Fruit fly (Drosophila melanogaster) whole organism, embryonic: ENCODE results near the gene HERC2.
A peak's percentile ranks its signal among the peaks of the same experiment; 100 is the strongest.

Experiments
- Antp ChIP-seq: fragments of 200-800 bp; sonication (Bioruptor generic); optimal IDR thresholded peaks from 3 replicates; lab custom pipeline; 2016; ENCODE audit warnings: missing biosample characterization, missing genetic modification characterization
- Awh ChIP-seq: fragments of 200-800 bp; sonication (Bioruptor generic); IDR thresholded peaks from 2 replicates; pipeline ENCODE4, ENCODE4 v1.3.6; 2022; ENCODE audit warnings: missing biosample characterization, missing genetic modification characterization
- B-H2 ChIP-seq: fragments of 200-800 bp; sonication (Bioruptor generic); optimal IDR thresholded peaks from 2 replicates; lab custom pipeline; 2018; ENCODE audit warnings: missing biosample characterization, mild to moderate bottlenecking, missing genetic modification characterization
- CG10209 ChIP-seq: fragments of 200-800 bp; sonication (Bioruptor generic); optimal IDR thresholded peaks from 3 replicates; lab custom pipeline; 2017; ENCODE audit warnings: missing biosample characterization, mild to moderate bottlenecking, missing genetic modification characterization, missing genetic modification reagents
- CG10565 ChIP-seq: fragments of 200-800 bp; sonication (Bioruptor generic); optimal IDR thresholded peaks from 3 replicates; lab custom pipeline; 2016; ENCODE audit warnings: missing biosample characterization, mild to moderate bottlenecking, missing genetic modification characterization
- CG12299 ChIP-seq: fragments of 200-800 bp; sonication (Bioruptor generic); optimal IDR thresholded peaks from 2 replicates; lab custom pipeline; 2018; ENCODE audit warnings: missing biosample characterization, mild to moderate bottlenecking, missing genetic modification characterization
- CG14014 ChIP-seq: fragments of 200-800 bp; sonication (Bioruptor generic); IDR thresholded peaks from 2 replicates; pipeline ENCODE4 v1.3.6; 2022; ENCODE audit warnings: missing biosample characterization, missing genetic modification characterization
- CG14965 ChIP-seq: fragments of 200-800 bp; sonication (Bioruptor generic); optimal IDR thresholded peaks from 2 replicates; lab custom pipeline; 2016; ENCODE audit warnings: missing biosample characterization, missing genetic modification characterization, borderline replicate concordance
- CG15514 ChIP-seq: fragments of 200-800 bp; sonication (Bioruptor generic); optimal IDR thresholded peaks from 3 replicates; lab custom pipeline; 2017; ENCODE audit warnings: missing biosample characterization, missing genetic modification characterization, mild to moderate bottlenecking, moderate library complexity, missing genetic modification reagents
- CG2120 ChIP-seq: fragments of 200-800 bp; sonication (Bioruptor generic); optimal IDR thresholded peaks from 3 replicates; lab custom pipeline; 2016; ENCODE audit warnings: missing biosample characterization, missing genetic modification characterization
- CG2678 ChIP-seq: fragments of 200-800 bp; sonication (Bioruptor generic); optimal IDR thresholded peaks from 3 replicates; lab custom pipeline; 2019; ENCODE audit warnings: missing biosample characterization, mild to moderate bottlenecking, missing genetic modification characterization, moderate library complexity
- CG3163 ChIP-seq: fragments of 200-800 bp; sonication (Bioruptor generic); optimal IDR thresholded peaks from 3 replicates; lab custom pipeline; 2016; ENCODE audit warnings: missing biosample characterization, missing genetic modification characterization
- CG32532 ChIP-seq: fragments of 200-800 bp; sonication (Bioruptor generic); IDR thresholded peaks from 2 replicates; pipeline ENCODE4 v1.3.6; 2022; ENCODE audit warnings: missing biosample characterization, missing genetic modification characterization
- CG32767 ChIP-seq: fragments of 200-800 bp; sonication (Bioruptor generic); IDR thresholded peaks from 2 replicates; pipeline ENCODE4 v1.3.6; 2022; ENCODE audit warnings: missing biosample characterization, missing genetic modification characterization
- CG4328 ChIP-seq: fragments of 200-800 bp; sonication (Bioruptor generic); optimal IDR thresholded peaks from 3 replicates; lab custom pipeline; 2017; ENCODE audit warnings: missing biosample characterization, missing genetic modification reagents, missing genetic modification characterization
- CG4707 ChIP-seq: fragments of 200-800 bp; sonication (Bioruptor generic); optimal IDR thresholded peaks from 2 replicates; lab custom pipeline; 2018; ENCODE audit warnings: missing biosample characterization, mild to moderate bottlenecking, missing genetic modification characterization, moderate library complexity
- CG6683 ChIP-seq: fragments of 200-800 bp; sonication (Bioruptor generic); optimal IDR thresholded peaks from 2 replicates; lab custom pipeline; 2017; ENCODE audit warnings: missing biosample characterization, mild to moderate bottlenecking, missing genetic modification characterization, missing genetic modification reagents
- CG6765 ChIP-seq: fragments of 200-800 bp; sonication (Bioruptor generic); optimal IDR thresholded peaks from 3 replicates; lab custom pipeline; 2017; ENCODE audit warnings: missing biosample characterization, mild to moderate bottlenecking, missing genetic modification characterization
- CG7556 ChIP-seq: fragments of 200-800 bp; sonication (Bioruptor generic); optimal IDR thresholded peaks from 2 replicates; lab custom pipeline; 2017; ENCODE audit warnings: missing biosample characterization, mild to moderate bottlenecking, missing genetic modification characterization
- CG7839 ChIP-seq: fragments of 200-800 bp; sonication (Bioruptor generic); optimal IDR thresholded peaks from 3 replicates; lab custom pipeline; 2018; ENCODE audit warnings: missing biosample characterization, mild to moderate bottlenecking, missing genetic modification characterization, moderate library complexity
- CG8765 ChIP-seq: fragments of 200-800 bp; sonication (Bioruptor generic); IDR thresholded peaks from 2 replicates; pipeline ENCODE4 v1.3.6; 2022; ENCODE audit warnings: missing biosample characterization, missing genetic modification characterization
- CG9727 ChIP-seq: fragments of 200-800 bp; sonication (Bioruptor generic); optimal IDR thresholded peaks from 3 replicates; lab custom pipeline; 2017; ENCODE audit warnings: missing biosample characterization, mild to moderate bottlenecking, missing genetic modification characterization
- Dek ChIP-seq: fragments of 200-800 bp; sonication (Bioruptor generic); optimal IDR thresholded peaks from 3 replicates; lab custom pipeline; 2019; ENCODE audit warnings: missing biosample characterization, mild to moderate bottlenecking, missing genetic modification characterization, moderate library complexity
- Dll ChIP-seq: fragments of 200-800 bp; sonication (Bioruptor generic); IDR thresholded peaks from 4 replicates; pipeline ENCODE4 v1.3.6; 2022; ENCODE audit warnings: missing biosample characterization, missing genetic modification characterization; ENCODE audit not compliant: partially characterized antibody
- ERR ChIP-seq: fragments of 200-800 bp; sonication (Bioruptor generic); optimal IDR thresholded peaks from 2 replicates; lab custom pipeline; 2016; ENCODE audit warnings: missing biosample characterization, missing genetic modification characterization
- Fer1 ChIP-seq: fragments of 200-800 bp; sonication (Bioruptor generic); optimal IDR thresholded peaks from 2 replicates; lab custom pipeline; 2017; ENCODE audit warnings: missing biosample characterization, mild to moderate bottlenecking, missing genetic modification characterization
- Mad ChIP-seq: fragments of 200-800 bp; sonication (Bioruptor generic); optimal IDR thresholded peaks from 2 replicates; lab custom pipeline; 2016; ENCODE audit warnings: missing biosample characterization, missing genetic modification characterization
- NfI ChIP-seq: fragments of 200-800 bp; sonication (Bioruptor generic); optimal IDR thresholded peaks from 3 replicates; lab custom pipeline; 2018; ENCODE audit warnings: missing biosample characterization, mild to moderate bottlenecking, missing genetic modification characterization, moderate library complexity
- Ssrp ChIP-seq: fragments of 200-800 bp; sonication (Bioruptor generic); optimal IDR thresholded peaks from 2 replicates; lab custom pipeline; 2018; ENCODE audit warnings: missing biosample characterization, mild to moderate bottlenecking, missing genetic modification characterization, moderate library complexity
- ci ChIP-seq: fragments of 200-800 bp; sonication (Bioruptor generic); IDR thresholded peaks from 3 replicates; pipeline ENCODE4 v1.3.6; 2022; ENCODE audit warnings: missing biosample characterization, missing genetic modification characterization
- cwo ChIP-seq: fragments of 200-800 bp; sonication (Bioruptor generic); optimal IDR thresholded peaks from 3 replicates; lab custom pipeline; 2017; ENCODE audit warnings: missing biosample characterization, missing genetic modification characterization, mild to moderate bottlenecking, moderate library complexity, missing genetic modification reagents
- dmrt99B ChIP-seq: fragments of 200-800 bp; sonication (Bioruptor generic); optimal IDR thresholded peaks from 2 replicates; lab custom pipeline; 2018; ENCODE audit warnings: missing biosample characterization, mild to moderate bottlenecking, missing genetic modification characterization, moderate library complexity
- dysf ChIP-seq: fragments of 200-800 bp; sonication (Bioruptor generic); IDR thresholded peaks from 3 replicates; pipeline ENCODE4 v1.3.6; 2022; ENCODE audit warnings: missing biosample characterization, missing genetic modification characterization
- en ChIP-seq: fragments of 200-800 bp; sonication (Bioruptor generic); optimal IDR thresholded peaks from 2 replicates; lab custom pipeline; 2016; ENCODE audit warnings: missing biosample characterization, missing genetic modification characterization
- gsb-n ChIP-seq: fragments of 200-800 bp; sonication (Bioruptor generic); optimal IDR thresholded peaks from 3 replicates; lab custom pipeline; 2018; ENCODE audit warnings: missing biosample characterization, mild to moderate bottlenecking, missing genetic modification characterization
- lmd ChIP-seq: fragments of 200-800 bp; sonication (Bioruptor generic); IDR thresholded peaks from 2 replicates; pipeline ENCODE4 v1.3.6; 2022; ENCODE audit warnings: missing biosample characterization, missing genetic modification characterization
- mam ChIP-seq: fragments of 200-800 bp; sonication (Bioruptor generic); optimal IDR thresholded peaks from 3 replicates; lab custom pipeline; 2016; ENCODE audit warnings: missing biosample characterization, missing genetic modification characterization
- nmo ChIP-seq: fragments of 200-800 bp; sonication (Bioruptor generic); optimal IDR thresholded peaks from 2 replicates; lab custom pipeline; 2018; ENCODE audit warnings: missing biosample characterization, mild to moderate bottlenecking, missing genetic modification characterization, moderate library complexity
- nom ChIP-seq: fragments of 200-800 bp; sonication (Bioruptor generic); optimal IDR thresholded peaks from 2 replicates; lab custom pipeline; 2017; ENCODE audit warnings: missing biosample characterization, missing genetic modification characterization, mild to moderate bottlenecking, moderate library complexity, missing genetic modification reagents
- sim ChIP-seq: fragments of 200-800 bp; sonication (Bioruptor generic); IDR thresholded peaks from 2 replicates; pipeline ENCODE4 v1.3.6; 2022; ENCODE audit warnings: missing biosample characterization, missing genetic modification characterization
- slbo ChIP-seq: fragments of 200-800 bp; sonication (Bioruptor generic); IDR thresholded peaks from 2 replicates; pipeline ENCODE4 v1.3.6; 2022; ENCODE audit warnings: missing biosample characterization, missing genetic modification characterization
- sqz ChIP-seq: fragments of 200-800 bp; sonication (Bioruptor generic); optimal IDR thresholded peaks from 3 replicates; lab custom pipeline; 2018; ENCODE audit warnings: missing biosample characterization, mild to moderate bottlenecking, missing genetic modification characterization
- ssp ChIP-seq: fragments of 200-800 bp; sonication (Bioruptor generic); IDR thresholded peaks from 2 replicates; pipeline ENCODE4 v1.3.6; 2022; ENCODE audit warnings: missing biosample characterization, missing genetic modification characterization
- sug ChIP-seq: fragments of 200-800 bp; optimal IDR thresholded peaks from 2 replicates; lab custom pipeline; 2019; ENCODE audit warnings: missing biosample characterization, mild to moderate bottlenecking, missing genetic modification characterization, moderate library complexity
- unpg ChIP-seq: fragments of 200-800 bp; sonication (Bioruptor generic); optimal IDR thresholded peaks from 3 replicates; lab custom pipeline; 2018; ENCODE audit warnings: missing biosample characterization, mild to moderate bottlenecking, missing genetic modification characterization, moderate library complexity
- zfh2 ChIP-seq: fragments of 200-800 bp; sonication (Bioruptor generic); optimal IDR thresholded peaks from 2 replicates; lab custom pipeline; 2016; ENCODE audit warnings: missing biosample characterization, missing genetic modification characterization

HERC2 gene

DNA sequence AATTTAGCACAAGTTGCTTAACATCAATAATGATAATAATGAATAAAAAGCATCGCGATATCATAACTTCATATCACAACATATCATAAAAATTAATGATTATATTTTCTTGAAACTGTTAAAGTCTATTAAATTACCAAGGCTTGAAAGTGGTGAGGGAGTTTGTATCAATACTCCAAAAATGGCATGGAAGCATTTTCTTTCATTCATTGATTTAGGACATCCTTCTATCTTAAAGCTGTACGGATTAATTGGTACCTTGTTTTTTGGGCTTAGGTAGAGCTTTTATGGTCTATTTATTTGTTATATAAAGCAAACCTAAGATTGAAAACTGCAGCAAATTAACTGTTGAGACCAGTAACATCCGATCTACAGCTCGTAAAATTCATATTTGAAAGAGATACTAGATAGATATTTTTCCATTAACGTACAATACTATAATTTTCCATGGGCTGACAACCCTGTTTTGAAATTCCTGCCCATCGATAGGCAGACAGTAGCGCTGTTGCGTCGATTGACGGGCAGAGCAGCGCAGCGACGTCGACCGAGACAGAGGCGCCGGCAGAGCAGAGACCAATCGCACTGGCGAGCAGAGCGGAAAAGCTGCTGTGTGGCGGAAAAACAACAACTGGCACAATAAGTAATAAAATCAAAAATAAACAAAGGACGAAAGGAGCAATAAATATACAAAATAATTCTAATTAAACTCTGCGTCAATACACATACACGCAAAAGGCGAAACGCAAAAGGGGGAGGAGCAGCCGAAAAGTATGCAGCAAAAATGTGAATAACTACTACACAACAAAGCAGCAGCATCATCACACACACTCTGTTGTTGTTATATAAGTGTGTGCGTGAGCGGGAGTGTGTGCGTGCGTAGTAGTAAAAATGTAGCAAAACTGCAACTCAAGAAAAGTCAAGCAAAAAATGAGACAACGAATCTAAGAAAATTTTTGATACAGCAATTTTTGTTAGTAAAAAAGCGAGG lies 39.4 kb downstream of the HERC2 start, which contains the start of gene CG1695 (continued):
- peak; percentile 17 for TF ChIP-seq CG15514
- TF ChIP-seq Mad (GFP tag; lab: Kevin White, UChicago) = no peak

DNA sequence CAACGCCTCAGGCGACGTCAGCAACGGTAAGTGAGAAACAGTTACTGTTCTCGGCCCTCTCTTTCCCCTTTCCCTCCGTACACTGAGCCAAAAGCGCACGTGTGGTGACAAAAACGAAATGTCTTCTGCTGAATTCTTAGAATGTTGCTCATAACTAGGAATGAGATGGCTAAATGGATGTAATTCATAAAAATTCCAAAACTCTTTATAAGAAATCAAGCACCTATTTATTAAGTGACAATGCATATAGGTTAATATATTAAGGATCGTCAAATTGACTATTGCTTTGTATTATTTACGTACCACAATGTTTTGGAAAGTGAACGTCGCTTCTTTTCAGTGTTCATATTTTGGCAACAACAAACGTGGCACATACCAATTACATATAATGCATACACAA lies 40.3 kb downstream of the HERC2 start:
- TF ChIP-seq Dll (GFP tag; lab: Robert Waterston, UW) (no peak), Dek (tag; lab: Kevin White, UChicago) (peak; percentile 45), unpg (GFP tag; lab: Kevin White, UChicago) (no peak), ci (GFP tag; lab: Robert Waterston, UW) (0 out of 3 replicates have a peak, but pooled peaks have one; percentile 15), CG6765 (no peak), cwo (GFP tag; lab: Kevin White, UChicago) (peak; percentile 39), CG32532 (GFP tag; lab: Robert Waterston, UW) (peak; percentile 50; the same call in 1 of the 2 replicates), zfh2 (GFP tag; lab: Kevin White, UChicago) (peak; percentile 22), CG9727 (GFP tag; lab: Kevin White, UChicago) (peak; percentile 20), Fer1 (GFP tag; lab: Kevin White, UChicago) (peak; percentile 51), CG8765 (GFP tag; lab: Robert Waterston, UW) (no peak), CG14965 (GFP tag; lab: Kevin White, UChicago) (no peak), CG7556 (GFP tag; lab: Kevin White, UChicago) (peak; percentile 59), ERR (GFP tag; lab: Kevin White, UChicago) (no peak), sqz (no peak), CG12299 (tag; lab: Kevin White, UChicago) (no peak), CG7839 (tag; lab: Kevin White, UChicago) (peak; percentile 41), sim (GFP tag; lab: Robert Waterston, UW) (no peak), sug (tag; lab: Kevin White, UChicago) (peak; percentile 27), nom (GFP tag; lab: Kevin White, UChicago) (no peak), mam (peak; percentile 38), CG2678 (tag; lab: Kevin White, UChicago) (peak; percentile 69), gsb-n (no peak), Awh (GFP tag; lab: Robert Waterston, UW) (no peak), dmrt99B (tag; lab: Kevin White, UChicago) (peak; percentile 47), Antp (GFP tag; lab: Kevin White, UChicago) (peak; percentile 23), CG10209 (GFP tag; lab: Kevin White, UChicago) (peak; percentile 3), CG14014 (0 out of 2 replicates have a peak, but pooled peaks have one; percentile 16), NfI (GFP tag; lab: Kevin White, UChicago) (peak; percentile 56), CG6683 (GFP tag; lab: Kevin White, UChicago) (no peak), Ssrp (tag; lab: Kevin White, UChicago) (no peak), ssp (GFP tag; lab: Robert Waterston, UW) (no peak), lmd (GFP tag; lab: Robert Waterston, UW) (peak; percentile 45; the same call in 1 of the 2 replicates), CG3163 (GFP tag; lab: Kevin White, UChicago) (peak; percentile 14), slbo (GFP tag; lab: Robert Waterston, UW) (peak; percentile 66), CG4707 (GFP tag; lab: Kevin White, UChicago) (no peak), B-H2 (GFP tag; lab: Kevin White, UChicago) (peak; percentile 12), CG10565 (GFP tag; lab: Kevin White, UChicago) (no peak), nmo (GFP tag; lab: Kevin White, UChicago) (no peak), en (GFP tag; lab: Kevin White, UChicago) (no peak), CG4328 (GFP tag; lab: Kevin White, UChicago) (no peak), dysf (GFP tag; lab: Robert Waterston, UW) (peak; percentile 38; the same call in 1 of the 3 replicates), CG2120 (GFP tag; lab: Kevin White, UChicago) (peak; percentile 72), CG32767 (GFP tag; lab: Robert Waterston, UW) (no peak)
